Worm (Caenorhabditis elegans) whole organism, mixed stage, embryonic: ENCODE results near the gene F47B8.13.

Experiments used
- M03D4.4 ChIP-seq: sonication (generic microtip); optimal IDR thresholded peaks from 2 replicates; lab custom pipeline; 2017; ENCODE audit warnings: mild to moderate bottlenecking, missing genetic modification characterization, missing compliant biosample characterization
- bed-3 ChIP-seq: fragments of 200-800 bp; sonication (Bioruptor generic); optimal IDR thresholded peaks from 3 replicates; lab custom pipeline; 2018; ENCODE audit warnings: mild to moderate bottlenecking, missing genetic modification characterization, moderate library complexity, missing compliant biosample characterization
- blmp-1 ChIP-seq: fragments of 150-350 bp; optimal IDR thresholded peaks from 2 replicates; lab custom pipeline; 2014; ENCODE audit warnings: missing biosample characterization, missing genetic modification characterization
- ceh-39 ChIP-seq: fragments of 150-350 bp; optimal IDR thresholded peaks from 2 replicates; lab custom pipeline; 2014; ENCODE audit warnings: missing biosample characterization, missing genetic modification characterization
- ceh-43 ChIP-seq: fragments of 200-800 bp; sonication (Bioruptor generic); optimal IDR thresholded peaks from 2 replicates; lab custom pipeline; 2018; ENCODE audit warnings: mild to moderate bottlenecking, missing genetic modification characterization, moderate library complexity, missing compliant biosample characterization
- ces-1 ChIP-seq: fragments of 150-350 bp; optimal IDR thresholded peaks from 2 replicates; lab custom pipeline; 2014; ENCODE audit warnings: missing biosample characterization, missing genetic modification reagents, missing genetic modification characterization
- cnd-1 ChIP-seq: fragments of 200-800 bp; sonication (Bioruptor generic); optimal IDR thresholded peaks from 2 replicates; lab custom pipeline; 2018; ENCODE audit warnings: mild to moderate bottlenecking, missing genetic modification characterization, missing compliant biosample characterization
- drap-1 ChIP-seq: fragments of 200-800 bp; sonication (Bioruptor generic); optimal IDR thresholded peaks from 3 replicates; lab custom pipeline; 2018; ENCODE audit warnings: mild to moderate bottlenecking, missing genetic modification characterization, missing compliant biosample characterization
- elt-1 ChIP-seq: sonication (generic microtip); optimal IDR thresholded peaks from 2 replicates; lab custom pipeline; 2017; ENCODE audit warnings: missing genetic modification characterization, mild to moderate bottlenecking, missing compliant biosample characterization, antibody characterized with exemption, moderate library complexity, borderline replicate concordance; ENCODE audit not compliant: insufficient read depth
- elt-3 ChIP-seq: fragments of 150-350 bp; optimal IDR thresholded peaks from 2 replicates; lab custom pipeline; 2014; ENCODE audit warnings: missing biosample characterization, missing genetic modification characterization
- flh-1 ChIP-seq: fragments of 200-800 bp; sonication (Bioruptor generic); optimal IDR thresholded peaks from 2 replicates; lab custom pipeline; 2018; ENCODE audit warnings: mild to moderate bottlenecking, missing genetic modification characterization, moderate library complexity, missing compliant biosample characterization
- ham-2 ChIP-seq: fragments of 200-800 bp; sonication (Bioruptor generic); optimal IDR thresholded peaks from 2 replicates; lab custom pipeline; 2018; ENCODE audit warnings: mild to moderate bottlenecking, missing genetic modification characterization, missing compliant biosample characterization
- hlh-1 ChIP-seq: fragments of 150-350 bp; optimal IDR thresholded peaks from 2 replicates; lab custom pipeline; 2014; ENCODE audit warnings: missing biosample characterization, missing genetic modification reagents, missing genetic modification characterization
- lin-13 ChIP-seq: fragments of 150-350 bp; optimal IDR thresholded peaks from 2 replicates; lab custom pipeline; 2014; ENCODE audit warnings: missing biosample characterization, missing genetic modification characterization
- lin-32 ChIP-seq: fragments of 200-800 bp; sonication (Bioruptor generic); optimal IDR thresholded peaks from 2 replicates; lab custom pipeline; 2018; ENCODE audit warnings: mild to moderate bottlenecking, missing genetic modification characterization, missing compliant biosample characterization
- lsy-2 ChIP-seq: fragments of 150-350 bp; optimal IDR thresholded peaks from 2 replicates; lab custom pipeline; 2014; ENCODE audit warnings: missing biosample characterization, missing genetic modification characterization
- mab-5 ChIP-seq: fragments of 150-350 bp; optimal IDR thresholded peaks from 2 replicates; lab custom pipeline; 2014; ENCODE audit warnings: missing biosample characterization, missing genetic modification characterization
- mep-1 ChIP-seq: fragments of 150-350 bp; optimal IDR thresholded peaks from 2 replicates; lab custom pipeline; 2017; ENCODE audit warnings: missing biosample characterization, missing genetic modification reagents, missing genetic modification characterization, inconsistent platforms
- mls-2 ChIP-seq: sonication (generic microtip); optimal IDR thresholded peaks from 2 replicates; lab custom pipeline; 2016; ENCODE audit warnings: mild to moderate bottlenecking, missing genetic modification characterization, moderate library complexity, missing compliant biosample characterization
- nhr-12 ChIP-seq: fragments of 150-350 bp; optimal IDR thresholded peaks from 2 replicates; lab custom pipeline; 2014; ENCODE audit warnings: missing biosample characterization, missing genetic modification characterization
- nhr-2 ChIP-seq: fragments of 150-350 bp; optimal IDR thresholded peaks from 2 replicates; lab custom pipeline; 2014; ENCODE audit warnings: missing biosample characterization, missing genetic modification characterization
- nhr-237 ChIP-seq: fragments of 150-350 bp; optimal IDR thresholded peaks from 2 replicates; lab custom pipeline; 2014; ENCODE audit warnings: missing biosample characterization, missing genetic modification characterization
- nhr-76 ChIP-seq: sonication (generic microtip); optimal IDR thresholded peaks from 2 replicates; lab custom pipeline; 2017; ENCODE audit warnings: missing biosample characterization, missing genetic modification characterization
- pha-4 ChIP-seq: fragments of 150-350 bp; optimal IDR thresholded peaks from 2 replicates; lab custom pipeline; 2018; ENCODE audit warnings: missing biosample characterization, missing genetic modification reagents, missing genetic modification characterization
- sem-2 ChIP-seq: fragments of 200-800 bp; sonication (Bioruptor generic); optimal IDR thresholded peaks from 2 replicates; lab custom pipeline; 2018; ENCODE audit warnings: mild to moderate bottlenecking, missing genetic modification characterization, missing compliant biosample characterization
- snpc-4 ChIP-seq: fragments of 150-350 bp; optimal IDR thresholded peaks from 2 replicates; lab custom pipeline; 2014; ENCODE audit warnings: missing biosample characterization, missing genetic modification characterization
- sptf-1 ChIP-seq: sonication (generic microtip); optimal IDR thresholded peaks from 2 replicates; lab custom pipeline; 2017; ENCODE audit warnings: mild to moderate bottlenecking, missing genetic modification characterization, moderate library complexity, missing compliant biosample characterization
- unc-120 ChIP-seq: sonication (generic microtip); optimal IDR thresholded peaks from 2 replicates; lab custom pipeline; 2017; ENCODE audit warnings: missing genetic modification characterization, missing compliant biosample characterization; ENCODE audit not compliant: poor library complexity, severe bottlenecking
- unc-39 ChIP-seq: fragments of 150-350 bp; optimal IDR thresholded peaks from 2 replicates; lab custom pipeline; 2014; ENCODE audit warnings: missing biosample characterization, missing genetic modification characterization
- unc-62 ChIP-seq: fragments of 150-350 bp; optimal IDR thresholded peaks from 2 replicates; lab custom pipeline; 2014; ENCODE audit warnings: missing biosample characterization, missing genetic modification reagents, missing genetic modification characterization
- ztf-11 ChIP-seq: fragments of 150-350 bp; optimal IDR thresholded peaks from 2 replicates; lab custom pipeline; 2014; ENCODE audit warnings: missing biosample characterization, missing genetic modification characterization

The F47B8.13 gene

ce11 chrV:14319101-14319781, at the start of gene F47B8.13:
Gene F47B8.13 (minus strand): TSS chrV:14319731.
- TF ChIP-seq nhr-76 (tag; lab: Kevin White, UChicago) (no peak), blmp-1 (tag; lab: Kevin White, UChicago) (no peak), pha-4 (tag; lab: Kevin White, UChicago) (no peak), unc-120 (tag; lab: Kevin White, UChicago) (no peak), bed-3 (GFP tag; lab: Kevin White, UChicago) (no peak), elt-3 (tag; lab: Kevin White, UChicago) (no peak), mep-1 (no peak), ham-2 (GFP tag; lab: Kevin White, UChicago) (no peak), hlh-1 (tag; lab: Kevin White, UChicago) (no peak), M03D4.4 (no peak), flh-1 (GFP tag; lab: Kevin White, UChicago) (no peak), unc-62 (GFP tag; lab: Kevin White, UChicago) (no peak), mab-5 (tag; lab: Kevin White, UChicago) (no peak), mls-2 (no peak), nhr-2 (tag; lab: Kevin White, UChicago) (no peak), ceh-43 (no peak), elt-1 (no peak), unc-39 (tag; lab: Kevin White, UChicago) (no peak), nhr-12 (no peak), nhr-237 (tag; lab: Kevin White, UChicago) (no peak)

ce11 chrV:14368272-14369052, 48.9 kb upstream of the F47B8.13 start:
- TF ChIP-seq lin-32 (GFP tag; lab: Kevin White, UChicago) (peak; percentile 33), drap-1 (GFP tag; lab: Kevin White, UChicago) (peak; percentile 21), sem-2 (no peak), sptf-1 (tag; lab: Kevin White, UChicago) (peak; percentile 11), M03D4.4 (no peak)

ce11 chrV:14366487-14366962, 47.0 kb upstream of the F47B8.13 start:
- TF ChIP-seq ceh-39 (tag; lab: Kevin White, UChicago) = no peak
- no peak for TF ChIP-seq blmp-1 (tag; lab: Kevin White, UChicago)
- no peak for TF ChIP-seq unc-39 (tag; lab: Kevin White, UChicago)
- TF ChIP-seq ces-1 = no peak
- TF ChIP-seq bed-3 (GFP tag; lab: Kevin White, UChicago) = no peak
- TF ChIP-seq cnd-1 = no peak
- no peak for TF ChIP-seq ceh-43
- no peak for TF ChIP-seq mab-5 (tag; lab: Kevin White, UChicago)
- TF ChIP-seq elt-3 (tag; lab: Kevin White, UChicago) = no peak
- no peak for TF ChIP-seq lin-32 (GFP tag; lab: Kevin White, UChicago)
- TF ChIP-seq sem-2 = no peak
- no peak for TF ChIP-seq unc-62 (GFP tag; lab: Kevin White, UChicago)
- no peak for TF ChIP-seq nhr-2 (tag; lab: Kevin White, UChicago)

- TF ChIP-seq unc-62 (GFP tag; lab: Kevin White, UChicago) = no peak
- peak; percentile 60 for TF ChIP-seq lsy-2 (tag; lab: Kevin White, UChicago)
These were observed 45.2 kb upstream of the F47B8.13 start for ce11 chrV:14364586-14365248.

- TF ChIP-seq ces-1 = no peak
- TF ChIP-seq nhr-12 = no peak
- no peak for TF ChIP-seq ztf-11 (tag; lab: Kevin White, UChicago)
- TF ChIP-seq unc-39 (tag; lab: Kevin White, UChicago) = no peak
- no peak for TF ChIP-seq nhr-2 (tag; lab: Kevin White, UChicago)
- no peak for TF ChIP-seq sem-2
- TF ChIP-seq lin-13 (tag; lab: Kevin White, UChicago) = no peak
- TF ChIP-seq cnd-1 = no peak
- no peak for TF ChIP-seq elt-1
- no peak for TF ChIP-seq lsy-2 (tag; lab: Kevin White, UChicago)
- TF ChIP-seq snpc-4 (tag; lab: Kevin White, UChicago) = no peak
- no peak for TF ChIP-seq mep-1
- no peak for TF ChIP-seq flh-1 (GFP tag; lab: Kevin White, UChicago)
- TF ChIP-seq pha-4 (tag; lab: Kevin White, UChicago) = no peak
These were observed 42.4 kb upstream of the F47B8.13 start for ce11 chrV:14361973-14362372.
